Worm (Caenorhabditis elegans) whole organism, L4 larva: ENCODE results near the gene srt-53.

Experiments
- aha-1 ChIP-seq: fragments of 150-350 bp; peaks from one replicate; lab custom pipeline; 2014; ENCODE audit warnings: missing biosample characterization, missing genetic modification characterization
- fos-1 ChIP-seq: fragments of 150-350 bp; optimal IDR thresholded peaks from 2 replicates; lab custom pipeline; 2014; ENCODE audit warnings: missing biosample characterization, missing genetic modification characterization
- lim-7 ChIP-seq: fragments of 200-800 bp; sonication (Bioruptor generic); IDR thresholded peaks from 2 replicates; pipeline ENCODE4 v1.3.6; 2022; ENCODE audit warnings: missing genetic modification characterization, missing compliant biosample characterization
- lin-13 ChIP-seq: fragments of 150-350 bp; optimal IDR thresholded peaks from 2 replicates; lab custom pipeline; 2014; ENCODE audit warnings: missing biosample characterization, missing genetic modification reagents, missing genetic modification characterization
- lsy-2 ChIP-seq, 2 experiments: fragments of 150-350 bp in 1 of 2; sonication (generic microtip) in 1 of 2; optimal IDR thresholded peaks; 2 replicates each; lab custom pipeline; 2014 to 2017; ENCODE audit warnings: missing biosample characterization in 2 of 2, missing genetic modification characterization in 2 of 2
- nhr-77 ChIP-seq: fragments of 150-350 bp; optimal IDR thresholded peaks from 2 replicates; lab custom pipeline; 2014; ENCODE audit warnings: missing biosample characterization, missing genetic modification characterization

DNA sequence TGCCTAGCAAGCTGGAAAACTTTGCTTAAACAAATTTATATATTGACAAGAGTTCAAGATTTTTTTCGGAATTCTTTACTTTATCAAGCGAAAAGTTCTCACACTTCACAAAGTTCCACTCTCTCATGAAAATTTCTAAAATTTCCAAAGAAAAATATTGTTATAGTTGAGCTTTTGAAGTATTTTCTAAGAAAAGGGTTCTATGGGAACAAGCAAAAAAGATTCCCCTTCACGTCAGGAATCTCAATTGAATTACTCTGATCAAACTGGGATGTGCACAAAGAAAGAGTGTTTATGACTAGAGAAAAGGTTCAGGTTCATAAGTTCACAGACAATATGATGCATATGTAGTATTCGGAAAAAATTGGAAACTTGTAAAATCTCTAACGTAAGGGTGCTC lies 35.8 kb downstream of the srt-53 start:
- TF ChIP-seq fos-1 (tag; lab: Kevin White, UChicago), result no peak
- no peak for TF ChIP-seq lin-13 (GFP tag; lab: Kevin White, UChicago)
- no peak for TF ChIP-seq lim-7 (GFP tag; lab: Robert Waterston, UW)
- TF ChIP-seq lsy-2 (tag; optimal IDR thresholded peaks at IDR 0.05; lab: Kevin White, UChicago), result no peak
- TF ChIP-seq nhr-77, result no peak
- TF ChIP-seq aha-1, result no peak
